Worm (Caenorhabditis elegans): ENCODE data around the gene F23B12.4.

The F23B12.4 gene

ce11 chrV:14460122-14460521 lies 19.2 kb downstream of the F23B12.4 start:
- no peak for TF ChIP-seq egl-27 (tag; optimal IDR thresholded peaks at IDR 0.05)
- TF ChIP-seq ceh-82 (tag; optimal IDR thresholded peaks at IDR 0.05) = no peak
- TF ChIP-seq aly-2 (tag; optimal IDR thresholded peaks at IDR 0.05) = no peak
- no peak for TF ChIP-seq unc-62 (GFP tag; optimal IDR thresholded peaks at IDR 0.05)
- TF ChIP-seq mml-1 (tag; optimal IDR thresholded peaks at IDR 0.05) = no peak
- no peak for TF ChIP-seq nhr-77 (tag; optimal IDR thresholded peaks at IDR 0.05)
- no peak for TF ChIP-seq ztf-11 (tag; optimal IDR thresholded peaks at IDR 0.05)
- no peak for TF ChIP-seq unc-39 (tag; optimal IDR thresholded peaks at IDR 0.05)
- no peak for TF ChIP-seq elt-3 (tag; optimal IDR thresholded peaks at IDR 0.05)
- no peak for TF ChIP-seq nhr-12 (tag; optimal IDR thresholded peaks at IDR 0.05)
- TF ChIP-seq elt-1 (tag; optimal IDR thresholded peaks at IDR 0.05) = no peak
- no peak for TF ChIP-seq nhr-76 (tag; optimal IDR thresholded peaks at IDR 0.05)
- no peak for TF ChIP-seq mdl-1 (tag; optimal IDR thresholded peaks at IDR 0.05)
- no peak for TF ChIP-seq skn-1 (tag; optimal IDR thresholded peaks at IDR 0.05)
- no peak for TF ChIP-seq snpc-4 (tag; optimal IDR thresholded peaks at IDR 0.05)
- TF ChIP-seq hmg-11 (tag; optimal IDR thresholded peaks at IDR 0.05) = no peak
- no peak for TF ChIP-seq tbx-2 (tag; optimal IDR thresholded peaks at IDR 0.05)

- TF ChIP-seq hmg-11 (tag; optimal IDR thresholded peaks at IDR 0.05) (no peak), daf-12 (tag; optimal IDR thresholded peaks at IDR 0.05) (no peak)
Observed at ce11 chrV:14460615-14461102, 19.7 kb downstream of the F23B12.4 start, which contains the start of gene F08H9.2. Gene F08H9.2, plus strand, starts transcription at chrV:14460665.

ce11 chrV:14462653-14463052 lies 21.7 kb downstream of the F23B12.4 start:
- TF ChIP-seq nhr-67 (tag; optimal IDR thresholded peaks at IDR 0.05) (no peak), hmg-11 (tag; optimal IDR thresholded peaks at IDR 0.05) (no peak), nhr-28 (tag; optimal IDR thresholded peaks at IDR 0.05) (no peak), pha-4 (tag; optimal IDR thresholded peaks at IDR 0.05) (peak; percentile 64), ceh-9 (tag; optimal IDR thresholded peaks at IDR 0.05) (no peak), egl-5 (tag; optimal IDR thresholded peaks at IDR 0.05) (no peak), elt-1 (tag; optimal IDR thresholded peaks at IDR 0.05) (no peak)

- TF ChIP-seq snpc-4 (tag; optimal IDR thresholded peaks at IDR 0.05) = peak; percentile 87
- peak; percentile 3 for TF ChIP-seq ama-1 (optimal IDR thresholded peaks at IDR 0.05)
- peak; percentile 69 for TF ChIP-seq pqm-1 (tag; optimal IDR thresholded peaks at IDR 0.05)
- peak; percentile 69 for TF ChIP-seq elt-2 (tag; optimal IDR thresholded peaks at IDR 0.05)
Observed at ce11 chrV:14463087-14463486, 22.1 kb downstream of the F23B12.4 start, which contains the start of gene F08H9.3. Gene F08H9.3, minus strand, starts transcription at chrV:14463338.

DNA sequence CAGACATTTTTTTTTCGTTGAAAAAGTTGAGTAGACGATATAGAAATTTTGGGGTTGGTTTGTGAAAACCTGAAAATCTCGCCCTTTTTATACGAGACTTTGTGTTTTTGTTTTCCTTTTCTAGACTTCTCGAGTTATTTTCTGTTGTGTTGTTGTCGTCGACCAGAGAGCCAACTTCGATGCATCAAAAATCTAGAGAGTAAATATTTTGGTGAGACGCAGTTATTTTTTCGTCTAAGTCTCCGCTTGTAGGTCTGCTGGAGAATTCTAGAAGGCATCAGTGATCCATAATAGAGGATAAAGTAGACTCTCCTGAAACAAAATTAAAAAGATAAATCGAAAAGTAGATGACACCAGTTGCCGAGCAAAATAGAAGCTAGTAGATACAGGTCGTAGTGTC lies 23.4 kb downstream of the F23B12.4 start, which contains the start of gene F08H9.4:
F08H9.4 (minus strand) TSS at position 61 of the 400 bp plus-strand sequence.
- TF ChIP-seq sea-2 (GFP tag; optimal IDR thresholded peaks at IDR 0.05) (no peak), ceh-16 (tag; optimal IDR thresholded peaks at IDR 0.05) (no peak), ceh-28 (tag; optimal IDR thresholded peaks at IDR 0.05) (no peak), fkh-2 (tag; optimal IDR thresholded peaks at IDR 0.05) (no peak), hmg-11 (tag; optimal IDR thresholded peaks at IDR 0.05) (no peak), nhr-11 (tag; optimal IDR thresholded peaks at IDR 0.05) (no peak), nhr-25 (tag; optimal IDR thresholded peaks at IDR 0.05) (no peak), R02D3.7 (tag; optimal IDR thresholded peaks at IDR 0.05) (no peak), zag-1 (tag; optimal IDR thresholded peaks at IDR 0.05) (no peak), daf-12 (tag; optimal IDR thresholded peaks at IDR 0.05) (no peak), nhr-28 (tag; optimal IDR thresholded peaks at IDR 0.05) (no peak), lsy-12 (tag; optimal IDR thresholded peaks at IDR 0.05) (no peak), ztf-11 (tag; optimal IDR thresholded peaks at IDR 0.05) (no peak), nhr-77 (tag; optimal IDR thresholded peaks at IDR 0.05) (no peak), jun-1 (tag; optimal IDR thresholded peaks at IDR 0.05) (no peak), lin-39 (tag; optimal IDR thresholded peaks at IDR 0.05) (no peak), egl-27 (tag; optimal IDR thresholded peaks at IDR 0.05) (no peak), nhr-12 (tag; optimal IDR thresholded peaks at IDR 0.05) (no peak), snpc-4 (tag; optimal IDR thresholded peaks at IDR 0.05) (no peak)

Measured in whole organism, L3 larva.